Worm (Caenorhabditis elegans) whole organism, L1 larva: ENCODE measurements around the gene F44A6.5.
A peak's percentile ranks its signal among the peaks of the same experiment; 100 is the strongest.

Experiments
- C34B4.2 ChIP-seq: sonication (generic microtip); optimal IDR thresholded peaks from 2 replicates; lab custom pipeline; 2017; ENCODE audit warnings: mild to moderate bottlenecking, missing genetic modification characterization, missing compliant biosample characterization
- F16B12.6 ChIP-seq: fragments of 150-350 bp; optimal IDR thresholded peaks from 2 replicates; lab custom pipeline; 2014; ENCODE audit warnings: missing biosample characterization, missing genetic modification characterization
- blmp-1 ChIP-seq: fragments of 150-350 bp; optimal IDR thresholded peaks from 2 replicates; lab custom pipeline; 2014; ENCODE audit warnings: missing biosample characterization, missing genetic modification characterization
- ceh-63 ChIP-seq: fragments of 200-800 bp; sonication (Bioruptor generic); optimal IDR thresholded peaks from 2 replicates; lab custom pipeline; 2018; ENCODE audit warnings: mild to moderate bottlenecking, missing genetic modification characterization, missing compliant biosample characterization
- ceh-90 ChIP-seq: sonication (generic microtip); optimal IDR thresholded peaks from 2 replicates; lab custom pipeline; 2016; ENCODE audit warnings: missing genetic modification characterization, missing compliant biosample characterization
- ces-1 ChIP-seq: fragments of 150-350 bp; optimal IDR thresholded peaks from 2 replicates; lab custom pipeline; 2014; ENCODE audit warnings: missing biosample characterization, missing genetic modification reagents, missing genetic modification characterization
- dsc-1 ChIP-seq: sonication (generic microtip); optimal IDR thresholded peaks from 2 replicates; lab custom pipeline; 2016; ENCODE audit warnings: mild to moderate bottlenecking, missing genetic modification characterization, missing compliant biosample characterization
- egl-13 ChIP-seq: sonication (generic microtip); optimal IDR thresholded peaks from 2 replicates; lab custom pipeline; 2016; ENCODE audit warnings: missing genotype, missing genetic modification reagents, missing genetic modification characterization, missing compliant biosample characterization
- elt-2 ChIP-seq: sonication (generic microtip); optimal IDR thresholded peaks from 2 replicates; lab custom pipeline; 2016; ENCODE audit warnings: missing genetic modification characterization, mild to moderate bottlenecking, inconsistent platforms, missing compliant biosample characterization, missing genetic modification reagents
- elt-3 ChIP-seq, 6 experiments: fragments of 150-350 bp in 1 of 6; sonication (generic microtip); optimal IDR thresholded peaks; 2 replicates each; lab custom pipeline; 2017 to 2018; ENCODE audit warnings: missing biosample characterization in 6 of 6, missing genetic modification characterization in 6 of 6, inconsistent platforms in 1 of 6
- ets-5 ChIP-seq: fragments of 200-800 bp; sonication (Bioruptor generic); IDR thresholded peaks from 2 replicates; pipeline ENCODE4 v1.3.6; 2022; ENCODE audit warnings: missing genetic modification characterization, missing compliant biosample characterization
- fkh-10 ChIP-seq: sonication (generic microtip); optimal IDR thresholded peaks from 2 replicates; lab custom pipeline; 2017; ENCODE audit warnings: missing biosample characterization, missing genetic modification reagents, missing genetic modification characterization
- fkh-4 ChIP-seq: sonication (generic microtip); optimal IDR thresholded peaks from 2 replicates; lab custom pipeline; 2016; ENCODE audit warnings: missing compliant biosample characterization, missing genetic modification characterization, borderline replicate concordance
- grh-1 ChIP-seq: fragments of 200-800 bp; sonication (Bioruptor generic); IDR thresholded peaks from 2 replicates; pipeline ENCODE4 v1.3.6; 2022; ENCODE audit warnings: missing genetic modification reagents, missing genetic modification characterization, missing compliant biosample characterization
- hlh-17 ChIP-seq: fragments of 200-800 bp; sonication (Bioruptor generic); optimal IDR thresholded peaks from 2 replicates; lab custom pipeline; 2018; ENCODE audit warnings: missing genetic modification characterization, mild to moderate bottlenecking, missing compliant biosample characterization, moderate library complexity, borderline replicate concordance
- hlh-4 ChIP-seq: sonication (generic microtip); optimal IDR thresholded peaks from 2 replicates; lab custom pipeline; 2016; ENCODE audit warnings: mild to moderate bottlenecking, missing genetic modification characterization, missing compliant biosample characterization
- hpl-2 ChIP-seq: fragments of 150-350 bp; optimal IDR thresholded peaks from 2 replicates; lab custom pipeline; 2014; ENCODE audit warnings: missing biosample characterization, missing genetic modification reagents, missing genetic modification characterization
- lin-13 ChIP-seq: fragments of 150-350 bp; optimal IDR thresholded peaks from 2 replicates; lab custom pipeline; 2014; ENCODE audit warnings: missing biosample characterization, missing genetic modification reagents, missing genetic modification characterization
- lin-14 ChIP-seq: fragments of 200-800 bp; sonication (Bioruptor generic); optimal IDR thresholded peaks from 2 replicates; lab custom pipeline; 2018; ENCODE audit warnings: mild to moderate bottlenecking, missing genetic modification characterization, moderate library complexity, missing compliant biosample characterization
- lin-35 ChIP-seq, 2 experiments: fragments of 150-350 bp; optimal IDR thresholded peaks; 2 replicates each; lab custom pipeline; 2014; ENCODE audit warnings: missing biosample characterization in 2 of 2, missing genetic modification characterization in 2 of 2, missing genetic modification reagents in 2 of 2
- lin-39 ChIP-seq: fragments of 150-350 bp; optimal IDR thresholded peaks from 2 replicates; lab custom pipeline; 2014; ENCODE audit warnings: missing biosample characterization, missing genetic modification reagents, missing genetic modification characterization
- lsy-2 ChIP-seq, 2 experiments: fragments of 150-350 bp; optimal IDR thresholded peaks; 2 replicates each; lab custom pipeline; 2014; ENCODE audit warnings: missing biosample characterization in 2 of 2, missing genetic modification characterization in 2 of 2
- mep-1 ChIP-seq: fragments of 150-350 bp; optimal IDR thresholded peaks from 2 replicates; lab custom pipeline; 2014; ENCODE audit warnings: missing biosample characterization, missing genetic modification characterization
- nhr-20 ChIP-seq: sonication (generic microtip); optimal IDR thresholded peaks from 2 replicates; lab custom pipeline; 2016; ENCODE audit warnings: mild to moderate bottlenecking, missing genetic modification characterization, missing compliant biosample characterization
- nhr-237 ChIP-seq: fragments of 150-350 bp; optimal IDR thresholded peaks from 2 replicates; lab custom pipeline; 2014; ENCODE audit warnings: missing biosample characterization, missing genetic modification characterization
- nhr-71 ChIP-seq: sonication (generic microtip); optimal IDR thresholded peaks from 2 replicates; lab custom pipeline; 2016; ENCODE audit warnings: mild to moderate bottlenecking, missing genetic modification characterization, moderate library complexity, missing compliant biosample characterization
- nhr-77 ChIP-seq: fragments of 150-350 bp; optimal IDR thresholded peaks from 2 replicates; lab custom pipeline; 2014; ENCODE audit warnings: missing biosample characterization, missing genetic modification characterization
- nhr-85 ChIP-seq: sonication (generic microtip); peaks from one replicate; lab custom pipeline; 2016; ENCODE audit warnings: missing genetic modification characterization, inconsistent platforms, missing compliant biosample characterization
- nhr-90 ChIP-seq: sonication (generic microtip); optimal IDR thresholded peaks from 2 replicates; lab custom pipeline; 2016; ENCODE audit warnings: mild to moderate bottlenecking, missing genetic modification characterization, missing compliant biosample characterization; ENCODE audit not compliant: poor library complexity
- pag-3 ChIP-seq: sonication (generic microtip); optimal IDR thresholded peaks from 2 replicates; lab custom pipeline; 2017; ENCODE audit warnings: missing genetic modification characterization, mild to moderate bottlenecking, missing compliant biosample characterization, antibody characterized with exemption, borderline replicate concordance; ENCODE audit not compliant: insufficient read depth
- pqm-1 ChIP-seq: sonication (generic microtip); optimal IDR thresholded peaks from 3 replicates; lab custom pipeline; 2017; ENCODE audit warnings: missing biosample characterization, missing genetic modification characterization
- rnt-1 ChIP-seq: sonication (generic microtip); optimal IDR thresholded peaks from 2 replicates; lab custom pipeline; 2016; ENCODE audit warnings: mild to moderate bottlenecking, missing genetic modification characterization, moderate library complexity, missing compliant biosample characterization
- skn-1 ChIP-seq: fragments of 150-350 bp; optimal IDR thresholded peaks from 2 replicates; lab custom pipeline; 2014; ENCODE audit warnings: missing biosample characterization, missing genetic modification characterization
- snu-23 ChIP-seq: sonication (generic microtip); optimal IDR thresholded peaks from 2 replicates; lab custom pipeline; 2016; ENCODE audit warnings: missing genetic modification characterization, missing compliant biosample characterization
- swsn-7 ChIP-seq: sonication (generic microtip); optimal IDR thresholded peaks from 2 replicates; lab custom pipeline; 2016; ENCODE audit warnings: missing genetic modification characterization, missing compliant biosample characterization
- tlp-1 ChIP-seq: fragments of 150-350 bp; optimal IDR thresholded peaks from 2 replicates; lab custom pipeline; 2014; ENCODE audit warnings: missing biosample characterization, missing genetic modification characterization
- unc-86 ChIP-seq: sonication (generic microtip); optimal IDR thresholded peaks from 2 replicates; lab custom pipeline; 2016; ENCODE audit warnings: missing genetic modification characterization, missing compliant biosample characterization
- unc-98 ChIP-seq: fragments of 200-800 bp; sonication (Bioruptor generic); IDR thresholded peaks from 2 replicates; pipeline ENCODE4 v1.3.6; 2022; ENCODE audit warnings: missing genetic modification characterization, missing compliant biosample characterization
- xbp-1 ChIP-seq: sonication (generic microtip); optimal IDR thresholded peaks from 2 replicates; lab custom pipeline; 2016; ENCODE audit warnings: missing genetic modification characterization, missing compliant biosample characterization
- zag-1 ChIP-seq: fragments of 150-350 bp; optimal IDR thresholded peaks from 2 replicates; lab custom pipeline; 2014; ENCODE audit warnings: missing biosample characterization, missing genetic modification characterization
- zip-4 ChIP-seq: fragments of 200-800 bp; sonication (Bioruptor generic); optimal IDR thresholded peaks from 2 replicates; lab custom pipeline; 2018; ENCODE audit warnings: mild to moderate bottlenecking, missing genetic modification characterization, moderate library complexity, missing compliant biosample characterization
- ztf-11 ChIP-seq, 2 experiments: sonication (generic microtip); optimal IDR thresholded peaks; 2 replicates each; lab custom pipeline; 2016 to 2017; ENCODE audit warnings: missing genetic modification characterization in 2 of 2, missing biosample characterization in 1 of 2, missing compliant biosample characterization in 1 of 2

The F44A6.5 gene

ce11 chrX:10194327-10195096, 24.2 kb downstream of the F44A6.5 start, which contains the start of gene myrf-2:
Gene myrf-2 (minus strand): TSS chrX:10194377.
- TF ChIP-seq snu-23 (GFP tag; lab: Kevin White, UChicago) (peak; percentile 47), fkh-4 (tag; lab: Kevin White, UChicago) (no peak), hlh-17 (GFP tag; lab: Kevin White, UChicago) (no peak), ets-5 (GFP tag; lab: Robert Waterston, UW) (no peak), C34B4.2 (tag; lab: Kevin White, UChicago) (no peak), unc-98 (no peak), pag-3 (tag; lab: Kevin White, UChicago) (peak; percentile 87), nhr-71 (tag; lab: Kevin White, UChicago) (peak; percentile 36), lin-14 (GFP tag; lab: Kevin White, UChicago) (peak; percentile 89), lin-39 (tag; lab: Kevin White, UChicago) (no peak), lin-35 (GFP tag; optimal IDR thresholded peaks at IDR 0.05; lab: Kevin White, UChicago) (no peak), hlh-4 (no peak), elt-3 (tag; optimal IDR thresholded peaks at IDR 0.05; lab: Kevin White, UChicago) (peak in 2 of 6 experiments; percentile 30 to 58), tlp-1 (tag; lab: Kevin White, UChicago) (no peak), ces-1 (GFP tag; lab: Kevin White, UChicago) (no peak), lsy-2 (tag; optimal IDR thresholded peaks at IDR 0.05; lab: Kevin White, UChicago) (peak in 1 of 2 experiments; percentile 20), elt-2 (no peak), blmp-1 (tag; lab: Kevin White, UChicago) (peak; percentile 89), ceh-90 (tag; lab: Kevin White, UChicago) (no peak), nhr-20 (peak; percentile 59), dsc-1 (no peak), ztf-11 (tag; optimal IDR thresholded peaks at IDR 0.05; lab: Kevin White, UChicago) (no peak), zag-1 (tag; lab: Kevin White, UChicago) (no peak), unc-86 (tag; lab: Kevin White, UChicago) (no peak), lin-13 (GFP tag; lab: Kevin White, UChicago) (no peak), xbp-1 (tag; lab: Kevin White, UChicago) (peak; percentile 33), swsn-7 (tag; lab: Kevin White, UChicago) (peak; percentile 1), zip-4 (GFP tag; lab: Kevin White, UChicago) (peak; percentile 63), nhr-90 (tag; lab: Kevin White, UChicago) (peak; percentile 19), rnt-1 (tag; lab: Kevin White, UChicago) (no peak), pqm-1 (tag; lab: Kevin White, UChicago) (no peak), egl-13 (no peak), F16B12.6 (tag; lab: Kevin White, UChicago) (no peak), mep-1 (peak; percentile 47), nhr-237 (no peak), fkh-10 (GFP tag; lab: Kevin White, UChicago) (no peak), grh-1 (GFP tag; lab: Robert Waterston, UW) (peak; percentile 91), hpl-2 (GFP tag; lab: Kevin White, UChicago) (no peak), ceh-63 (GFP tag; lab: Kevin White, UChicago) (no peak), nhr-85 (peak; percentile 90), nhr-77 (tag; lab: Kevin White, UChicago) (no peak), skn-1 (tag; lab: Kevin White, UChicago) (no peak)
